Fruit fly (Drosophila melanogaster): ENCODE data around the gene NK7.1.

Gene NK7.1

dm6 chr3R:14372815-14373191 is at the start of gene NK7.1:
TSS of gene NK7.1 (minus strand) at chr3R:14372951.
- TF ChIP-seq CTCF (optimal IDR thresholded peaks at IDR 0.05) (no peak), CG8478 (optimal IDR thresholded peaks at IDR 0.05) (no peak)

- TF ChIP-seq CG8478 (optimal IDR thresholded peaks at IDR 0.05) (no peak), CTCF (optimal IDR thresholded peaks at IDR 0.05) (no peak)
Observed at dm6 chr3R:14421818-14422217, 49.1 kb upstream of the NK7.1 start.

DNA sequence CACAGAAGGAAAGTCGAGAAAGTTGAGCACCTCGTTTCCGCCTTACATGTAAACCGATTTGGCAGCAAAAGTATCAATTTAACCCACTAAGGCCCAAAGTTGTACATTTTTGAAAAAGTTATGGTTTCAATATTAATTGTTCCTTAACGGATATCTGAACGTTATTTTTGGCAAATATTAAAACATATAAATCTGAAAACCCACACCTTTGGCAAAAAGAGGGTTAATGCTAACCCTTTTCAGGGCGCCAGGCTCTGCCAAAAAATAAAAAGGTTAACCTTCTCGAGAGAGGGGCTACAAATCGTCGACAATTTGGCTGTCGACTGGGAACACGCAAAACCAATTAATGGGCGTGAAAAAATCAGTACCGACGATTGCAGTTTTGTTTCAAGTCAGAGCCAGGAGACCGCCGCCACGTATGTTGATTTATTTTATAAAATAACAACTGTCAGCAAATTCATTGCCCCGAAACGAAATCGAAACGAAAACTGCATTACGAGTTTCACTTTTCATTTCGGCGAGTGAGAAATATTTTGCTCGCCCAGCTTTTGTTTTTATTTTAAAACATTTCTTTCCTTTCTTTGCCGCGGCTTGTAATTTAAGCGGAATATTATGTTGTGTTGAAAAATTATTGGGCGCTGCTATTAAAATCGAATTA is 46.8 kb upstream of the NK7.1 start:
- TF ChIP-seq CTCF (optimal IDR thresholded peaks at IDR 0.05): no peak
- no peak for TF ChIP-seq CG8478 (optimal IDR thresholded peaks at IDR 0.05)

- no peak for TF ChIP-seq CG8478 (optimal IDR thresholded peaks at IDR 0.05)
- TF ChIP-seq CTCF (optimal IDR thresholded peaks at IDR 0.05): no peak
Observed at dm6 chr3R:14418293-14418692, 45.5 kb upstream of the NK7.1 start, which contains the start of gene natalisin. TSS of gene natalisin (plus strand) at chr3R:14418593.

DNA sequence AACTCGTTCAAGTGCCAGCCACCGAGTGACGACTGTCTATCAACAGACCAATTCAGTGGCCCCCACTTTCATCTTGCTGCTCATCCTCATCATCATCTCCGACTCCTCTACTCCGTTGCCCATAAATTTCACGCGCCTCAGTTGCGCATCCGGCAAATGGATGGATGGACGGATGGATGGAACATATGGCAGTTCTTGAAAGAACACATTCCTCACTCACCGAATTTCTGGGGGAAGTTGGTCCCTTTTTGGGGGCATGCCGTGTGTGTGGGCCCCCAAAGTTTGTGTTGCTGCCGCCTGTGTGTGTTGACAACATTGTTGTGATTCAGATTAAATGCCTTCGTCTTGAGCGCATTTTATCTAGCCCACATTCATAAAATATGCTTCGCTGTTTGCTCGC is 42.9 kb upstream of the NK7.1 start:
- TF ChIP-seq CG8478 (optimal IDR thresholded peaks at IDR 0.05) (no peak), CTCF (optimal IDR thresholded peaks at IDR 0.05) (no peak)

DNA sequence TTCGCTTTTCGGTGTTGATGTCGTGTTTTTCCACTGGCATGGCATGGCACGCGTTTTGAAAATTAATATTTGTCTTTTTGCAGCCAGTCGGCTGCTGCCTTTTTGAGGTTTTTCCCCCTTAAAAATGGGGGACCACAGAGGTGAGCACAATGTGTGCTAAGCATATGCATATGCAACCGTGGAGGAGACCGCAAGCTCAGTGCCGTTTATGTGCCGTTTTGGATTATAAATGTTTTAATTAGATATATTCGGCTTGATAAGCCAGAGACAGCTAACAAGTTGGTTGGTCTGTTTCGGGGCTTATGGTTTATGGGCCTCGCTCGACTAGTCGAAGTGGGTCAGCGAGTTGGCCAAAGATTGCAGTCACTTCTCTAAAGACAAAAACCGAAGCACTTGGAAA is 42.1 kb upstream of the NK7.1 start:
- TF ChIP-seq CTCF (optimal IDR thresholded peaks at IDR 0.05) (no peak), CG8478 (optimal IDR thresholded peaks at IDR 0.05) (no peak)

DNA sequence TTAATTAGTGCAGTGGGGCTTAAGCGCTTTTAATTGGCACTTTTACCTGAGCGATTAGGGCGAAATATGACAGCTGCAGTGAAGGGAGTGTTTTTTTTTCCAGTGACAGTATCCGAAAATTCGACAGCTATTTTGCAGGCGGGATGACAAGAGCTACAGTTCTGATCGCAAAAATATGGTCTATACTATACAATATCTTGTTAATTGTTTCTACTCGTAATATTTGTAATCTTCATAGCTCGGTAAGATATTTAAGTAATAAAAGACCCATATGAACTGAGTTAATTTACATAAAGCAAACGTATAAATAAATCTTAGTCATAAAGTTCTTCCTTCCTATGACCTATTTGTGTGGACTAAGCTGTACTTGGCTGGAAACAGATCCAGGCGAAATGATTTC is 41.6 kb upstream of the NK7.1 start:
- TF ChIP-seq CTCF (optimal IDR thresholded peaks at IDR 0.05): no peak
- no peak for TF ChIP-seq CG8478 (optimal IDR thresholded peaks at IDR 0.05)

DNA sequence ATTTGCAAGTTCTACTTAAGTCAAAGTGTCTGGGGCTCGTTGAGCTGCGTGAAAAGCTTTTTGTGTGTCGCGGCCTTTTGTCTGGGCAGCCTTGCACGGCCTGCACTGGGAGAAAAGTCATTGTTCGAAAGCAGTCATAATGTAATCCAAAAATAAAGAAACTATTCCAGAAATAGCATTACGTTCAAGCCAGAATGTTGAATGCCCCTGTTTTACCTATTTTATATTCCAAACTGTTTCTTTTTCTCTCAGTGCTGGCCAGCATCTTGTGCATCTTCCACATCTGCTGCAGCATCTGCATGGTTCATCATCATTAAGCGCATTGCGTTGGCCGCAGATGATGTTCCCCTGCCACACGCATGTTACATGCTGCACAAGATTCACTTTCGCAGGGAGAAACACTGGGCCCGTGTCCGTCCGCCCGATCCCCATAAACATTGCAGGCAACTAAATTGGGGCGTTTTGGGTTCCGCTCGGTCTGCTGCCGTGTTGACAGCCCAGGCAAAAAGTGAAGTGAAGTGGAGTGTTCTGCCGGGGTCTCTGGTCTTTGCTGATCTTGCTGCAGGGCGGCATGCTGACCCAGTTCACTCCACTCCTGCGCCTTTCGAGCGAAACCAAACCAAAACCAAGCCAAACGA is 40.8 kb upstream of the NK7.1 start:
- TF ChIP-seq CTCF (optimal IDR thresholded peaks at IDR 0.05) (no peak), CG8478 (optimal IDR thresholded peaks at IDR 0.05) (no peak)

dm6 chr3R:14410396-14410795 is 37.6 kb upstream of the NK7.1 start:
- TF ChIP-seq CTCF (optimal IDR thresholded peaks at IDR 0.05): no peak
- TF ChIP-seq CG8478 (optimal IDR thresholded peaks at IDR 0.05): no peak

DNA sequence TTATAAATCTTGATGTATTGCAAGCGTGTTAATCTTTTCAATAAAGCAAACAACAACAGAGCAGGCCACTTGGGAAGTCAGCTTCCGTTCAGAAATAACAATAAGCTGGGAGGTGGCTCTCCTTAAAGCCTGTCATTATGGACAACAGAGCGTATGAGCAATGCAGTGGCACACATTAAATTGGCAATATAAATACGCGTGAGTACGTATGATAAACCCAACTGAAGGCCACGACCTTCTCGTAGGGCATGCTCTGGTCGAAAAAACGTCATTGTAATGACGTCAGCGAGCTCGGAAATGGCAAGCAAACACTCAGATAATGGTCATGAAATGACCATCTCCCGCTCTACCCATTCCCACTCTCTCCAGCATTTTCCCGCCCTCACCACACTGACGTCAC is 33.9 kb upstream of the NK7.1 start:
- TF ChIP-seq CTCF (optimal IDR thresholded peaks at IDR 0.05) (no peak), CG8478 (optimal IDR thresholded peaks at IDR 0.05) (no peak)

dm6 chr3R:14405312-14405711 is 32.6 kb upstream of the NK7.1 start:
- TF ChIP-seq CTCF (optimal IDR thresholded peaks at IDR 0.05) (no peak), CG8478 (optimal IDR thresholded peaks at IDR 0.05) (no peak)

- TF ChIP-seq CTCF (optimal IDR thresholded peaks at IDR 0.05): no peak
- no peak for TF ChIP-seq CG8478 (optimal IDR thresholded peaks at IDR 0.05)
Observed at dm6 chr3R:14399375-14399774, 26.6 kb upstream of the NK7.1 start.

DNA sequence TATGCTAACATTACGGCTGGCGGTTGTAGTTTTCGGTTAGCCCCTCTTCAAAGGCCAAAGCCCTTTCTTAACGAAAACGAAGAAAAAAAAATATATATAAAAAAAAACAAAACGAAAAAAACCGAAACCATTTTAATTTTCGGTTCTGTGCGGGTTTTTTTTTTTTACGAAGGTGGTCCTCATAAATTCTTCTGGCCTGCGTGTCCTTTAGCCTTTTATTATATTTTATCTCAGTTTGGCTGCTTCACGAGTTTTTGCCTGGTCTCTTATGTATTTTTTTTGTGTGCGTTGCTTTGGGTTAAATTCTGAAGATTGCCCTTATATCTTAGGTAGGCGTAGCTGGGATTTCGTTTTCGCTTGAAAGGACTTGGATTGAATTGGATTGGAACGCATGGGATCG is 25.9 kb upstream of the NK7.1 start:
- TF ChIP-seq CTCF (optimal IDR thresholded peaks at IDR 0.05): no peak
- TF ChIP-seq CG8478 (optimal IDR thresholded peaks at IDR 0.05): no peak

DNA sequence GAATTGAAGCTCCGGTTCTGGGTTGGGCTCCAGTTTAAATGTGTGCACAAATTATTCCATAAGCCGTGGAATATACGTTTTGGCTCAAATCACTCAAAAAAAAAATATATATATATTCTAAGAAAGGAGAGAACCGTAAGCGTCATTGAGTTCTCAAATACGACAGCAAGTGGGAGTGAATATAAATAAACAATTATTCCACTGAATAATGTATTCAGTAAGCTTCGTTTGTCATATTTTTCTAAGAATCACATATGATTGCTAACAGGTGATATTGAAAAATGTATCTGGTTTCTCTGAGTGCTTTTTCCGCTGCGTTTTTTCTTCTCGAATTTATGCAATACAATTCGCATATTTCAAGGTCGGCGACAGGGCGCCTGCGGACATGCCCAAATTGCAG is 25.2 kb upstream of the NK7.1 start:
- TF ChIP-seq CG8478 (optimal IDR thresholded peaks at IDR 0.05): no peak
- no peak for TF ChIP-seq CTCF (optimal IDR thresholded peaks at IDR 0.05)

- peak; percentile 93 to 99 for TF ChIP-seq CTCF (optimal IDR thresholded peaks at IDR 0.05)
- no peak for TF ChIP-seq CG8478 (optimal IDR thresholded peaks at IDR 0.05)
Observed at dm6 chr3R:14391281-14391680, 18.5 kb upstream of the NK7.1 start.

DNA sequence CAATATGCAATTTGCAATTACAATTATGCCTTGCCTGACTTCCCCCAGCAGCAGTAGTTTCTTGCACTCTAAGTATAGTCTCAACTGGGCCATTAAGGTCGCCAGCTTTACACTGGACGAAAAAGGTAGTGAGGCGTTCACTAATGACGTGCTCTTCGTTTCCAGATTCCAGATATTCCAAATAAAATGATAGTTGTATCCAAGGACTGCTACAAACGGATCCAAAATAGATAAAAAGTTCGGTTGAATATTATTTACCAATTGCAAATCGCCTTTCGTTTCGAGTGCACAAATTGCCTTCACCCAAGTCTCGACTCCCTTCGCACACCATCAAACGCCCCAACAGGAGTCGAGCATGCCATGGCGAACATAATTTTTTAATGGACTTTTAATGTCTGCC is 17.7 kb upstream of the NK7.1 start:
- no peak for TF ChIP-seq CG8478 (optimal IDR thresholded peaks at IDR 0.05)
- no peak for TF ChIP-seq CTCF (optimal IDR thresholded peaks at IDR 0.05)

- no peak for TF ChIP-seq CG8478 (optimal IDR thresholded peaks at IDR 0.05)
- TF ChIP-seq CTCF (optimal IDR thresholded peaks at IDR 0.05): no peak
Observed at dm6 chr3R:14389258-14389657, 16.5 kb upstream of the NK7.1 start.
